Worm (Caenorhabditis elegans): ENCODE measurements around the gene ztf-31.

The ztf-31 gene

DNA sequence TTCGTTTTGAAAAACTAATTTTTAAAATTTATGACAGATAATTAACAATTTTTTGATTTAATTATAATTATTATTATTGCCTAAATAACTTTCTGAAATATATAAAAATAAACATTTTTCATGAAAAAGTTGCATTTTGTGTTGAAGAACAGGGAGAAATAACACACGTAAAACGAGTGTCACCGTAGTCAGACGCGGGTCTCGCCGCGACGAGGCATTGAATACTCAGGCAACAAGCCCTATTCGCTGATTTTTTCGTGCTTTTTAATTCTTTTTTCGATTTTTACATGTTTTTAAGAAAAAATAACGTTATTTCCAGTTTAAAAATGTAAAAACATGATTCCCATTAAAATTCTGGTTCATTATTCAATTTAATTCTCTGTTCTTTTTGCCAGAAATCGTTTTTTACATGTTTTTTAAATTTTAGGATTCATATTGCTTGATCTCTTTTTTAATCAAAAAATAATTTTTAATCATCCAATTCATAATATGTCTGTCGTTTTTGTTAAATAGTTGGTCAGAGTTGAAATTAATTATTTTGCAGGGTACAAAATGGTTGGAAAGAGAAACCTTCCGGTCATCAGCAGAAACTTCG, 33.2 kb upstream of the ztf-31 start, which contains the start of gene rpl-6 (continued):
- TF ChIP-seq Y95B8A.8 (GFP tag; IDR thresholded peaks at IDR 0.05) (0 out of 2 replicates have a peak, but pooled peaks have one; percentile 19), ceh-100 (GFP tag; IDR thresholded peaks at IDR 0.05) (peak; percentile 29; the same call in 1 of the 2 replicates), egrh-3 (GFP tag; IDR thresholded peaks at IDR 0.05) (no peak), B0336.3 (GFP tag; IDR thresholded peaks at IDR 0.05) (no peak), Y79H2A.3 (GFP tag; conservative IDR thresholded peaks at IDR 0.05) (no peak)

DNA sequence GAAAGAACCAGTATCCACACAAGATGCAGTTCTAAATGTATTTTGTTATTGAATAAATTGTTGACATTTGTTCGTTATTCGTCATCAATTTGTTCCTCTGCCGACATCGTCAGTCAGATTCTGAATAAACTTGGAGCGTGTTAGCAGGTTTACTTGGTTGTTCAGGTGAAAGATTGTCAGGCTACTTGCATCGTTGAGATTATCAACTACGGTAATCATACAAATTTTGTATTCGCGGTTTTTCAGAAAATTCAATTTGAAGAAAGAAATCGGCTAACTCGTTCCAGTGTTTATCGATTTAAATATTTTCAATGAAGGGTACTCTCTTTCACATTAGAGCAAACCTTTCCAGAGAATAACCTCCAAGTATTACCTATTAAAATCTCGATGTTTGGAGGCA, 31.4 kb upstream of the ztf-31 start, which contains the start of gene R151.2:
Gene R151.2 (plus strand): TSS at position 247 of the 400 bp plus-strand sequence.
- TF ChIP-seq F10E7.11 (tag; optimal IDR thresholded peaks at IDR 0.05) (no peak), aptf-2 (GFP tag; conservative IDR thresholded peaks at IDR 0.05) (no peak), aptf-3 (GFP tag; IDR thresholded peaks at IDR 0.05) (no peak), snpc-1.1 (tag; optimal IDR thresholded peaks at IDR 0.05; ENCODE audit: insufficient read depth) (no peak), dpff-1 (tag; optimal IDR thresholded peaks at IDR 0.05) (no peak), dpl-1 (GFP tag; optimal IDR thresholded peaks at IDR 0.05) (no peak), lin-54 (GFP tag; optimal IDR thresholded peaks at IDR 0.05) (peak; percentile 53), mel-28 (tag; optimal IDR thresholded peaks at IDR 0.05; ENCODE audit: borderline replicate concordance) (no peak), nhr-80 (tag; optimal IDR thresholded peaks at IDR 0.05) (no peak), chd-7 (tag; optimal IDR thresholded peaks at IDR 0.05) (no peak), lag-1 (GFP tag; IDR thresholded peaks at IDR 0.05) (no peak), die-1 (tag; optimal IDR thresholded peaks at IDR 0.05) (no peak), nhr-179 (tag; optimal IDR thresholded peaks at IDR 0.05) (no peak), nfyb-1 (GFP tag; IDR thresholded peaks at IDR 0.05) (0 out of 2 replicates have a peak, but pooled peaks have one; percentile 47), T26A5.8 (tag; optimal IDR thresholded peaks at IDR 0.05) (no peak), fkh-3 (tag; optimal IDR thresholded peaks at IDR 0.05) (no peak), hlh-12 (tag; optimal IDR thresholded peaks at IDR 0.05) (no peak), hsf-1 (GFP tag; IDR thresholded peaks at IDR 0.05) (0 out of 2 replicates have a peak, but pooled peaks have one; percentile 5), dox-1 (GFP tag; IDR thresholded peaks at IDR 0.05) (0 out of 2 replicates have a peak, but pooled peaks have one; percentile 12), F22D6.2 (tag; optimal IDR thresholded peaks at IDR 0.05) (no peak), egrh-3 (GFP tag; IDR thresholded peaks at IDR 0.05) (no peak), lsl-1 (GFP tag; optimal IDR thresholded peaks at IDR 0.05) (peak; percentile 42), ets-4 (GFP tag; optimal IDR thresholded peaks at IDR 0.05) (no peak), hmg-1.2 (GFP tag; IDR thresholded peaks at IDR 0.05) (peak; percentile 24; the same call in 1 of the 2 replicates), Y79H2A.3 (GFP tag; conservative IDR thresholded peaks at IDR 0.05) (no peak), unc-62 (GFP tag; optimal IDR thresholded peaks at IDR 0.05) (no peak), hlh-26 (GFP tag; conservative IDR thresholded peaks at IDR 0.05) (no peak), attf-6 (GFP tag; IDR thresholded peaks at IDR 0.05) (peak; percentile 60), egl-44 (GFP tag; IDR thresholded peaks at IDR 0.05) (0 out of 2 replicates have a peak, but pooled peaks have one; percentile 35), madf-6 (GFP tag; IDR thresholded peaks at IDR 0.05) (0 out of 2 replicates have a peak, but pooled peaks have one; percentile 28), T07F8.4 (tag; optimal IDR thresholded peaks at IDR 0.05) (no peak), let-526 (GFP tag; IDR thresholded peaks at IDR 0.05) (no peak), nhr-90 (tag; optimal IDR thresholded peaks at IDR 0.05) (no peak), mcd-1 (GFP tag; IDR thresholded peaks at IDR 0.05) (no peak), ceh-100 (GFP tag; IDR thresholded peaks at IDR 0.05) (peak; percentile 24; the same call in 1 of the 2 replicates), nfya-1 (tag; optimal IDR thresholded peaks at IDR 0.05; ENCODE audit: borderline replicate concordance, insufficient read depth) (no peak), sea-2 (GFP tag; IDR thresholded peaks at IDR 0.05) (no peak), egl-18 (GFP tag; IDR thresholded peaks at IDR 0.05) (no peak), hrde-1 (tag; optimal IDR thresholded peaks at IDR 0.05; ENCODE audit: borderline replicate concordance) (peak; percentile 77), ztf-25 (GFP tag; IDR thresholded peaks at IDR 0.05) (no peak), F57C9.4 (tag; optimal IDR thresholded peaks at IDR 0.05) (no peak), ama-1 (optimal IDR thresholded peaks at IDR 0.05) (no peak), ama-1 (GFP tag; optimal IDR thresholded peaks at IDR 0.05) (peak in 1 of 2 experiments; percentile 61), rec-8 (tag; optimal IDR thresholded peaks at IDR 0.05) (peak in 1 of 2 experiments; percentile 4)

Data from whole organism, young adult.